Worm (Caenorhabditis elegans): ENCODE results near the gene E04F6.6.

Gene E04F6.6

ce11 chrII:7200051-7200599, 760 bp upstream of the E04F6.6 start, which contains the start of gene pcrg-1 (continued):
- peak; percentile 89 for TF ChIP-seq dpff-1 (tag; optimal IDR thresholded peaks at IDR 0.05)
- peak; percentile 62 for TF ChIP-seq rcor-1 (GFP tag; IDR thresholded peaks at IDR 0.05)
- no peak for TF ChIP-seq mel-28 (tag; optimal IDR thresholded peaks at IDR 0.05; ENCODE audit: borderline replicate concordance)
- peak; percentile 74 for TF ChIP-seq T26A5.8 (tag; optimal IDR thresholded peaks at IDR 0.05)
- peak; percentile 50 for TF ChIP-seq lsy-27 (tag; optimal IDR thresholded peaks at IDR 0.05; ENCODE audit: borderline replicate concordance, insufficient read depth)
- TF ChIP-seq F22D6.2 (tag; optimal IDR thresholded peaks at IDR 0.05): peak; percentile 58
- TF ChIP-seq cebp-2 (GFP tag; IDR thresholded peaks at IDR 0.05): 0 out of 2 replicates have a peak, but pooled peaks have one; percentile 30
- peak; percentile 89 for TF ChIP-seq ceh-27 (GFP tag; optimal IDR thresholded peaks at IDR 0.05)
- TF ChIP-seq ztf-26 (tag; optimal IDR thresholded peaks at IDR 0.05): peak; percentile 71
- peak; percentile 75; the same call in 1 of the 2 replicates for TF ChIP-seq bed-2 (GFP tag; IDR thresholded peaks at IDR 0.05)
- TF ChIP-seq atf-7 (tag; optimal IDR thresholded peaks at IDR 0.05): peak; percentile 56
- TF ChIP-seq madf-3 (GFP tag; IDR thresholded peaks at IDR 0.05): peak; percentile 84
- TF ChIP-seq aptf-3 (GFP tag; IDR thresholded peaks at IDR 0.05): 0 out of 2 replicates have a peak, but pooled peaks have one; percentile 73
- peak; percentile 92 for TF ChIP-seq hmg-1.2 (GFP tag; IDR thresholded peaks at IDR 0.05)
- TF ChIP-seq mxl-1 (tag; optimal IDR thresholded peaks at IDR 0.05): peak; percentile 80
- TF ChIP-seq die-1 (tag; optimal IDR thresholded peaks at IDR 0.05): peak; percentile 91
- TF ChIP-seq let-607 (tag; optimal IDR thresholded peaks at IDR 0.05): peak; percentile 40 to 43
- 0 out of 2 replicates have a peak, but pooled peaks have one; percentile 41 for TF ChIP-seq ceh-91 (GFP tag; IDR thresholded peaks at IDR 0.05)
- TF ChIP-seq Y56A3A.18 (GFP tag; IDR thresholded peaks at IDR 0.05): peak; percentile 82; the same call in 1 of the 2 replicates
- 0 out of 2 replicates have a peak, but pooled peaks have one; percentile 7 for TF ChIP-seq ceh-58 (GFP tag; IDR thresholded peaks at IDR 0.05)
- no peak for TF ChIP-seq unc-62 (GFP tag; optimal IDR thresholded peaks at IDR 0.05)
- TF ChIP-seq somi-1 (GFP tag; optimal IDR thresholded peaks at IDR 0.05): peak; percentile 80
- peak; percentile 30 for TF ChIP-seq hrde-1 (tag; optimal IDR thresholded peaks at IDR 0.05; ENCODE audit: borderline replicate concordance)
- peak; percentile 93 for TF ChIP-seq chd-7 (tag; optimal IDR thresholded peaks at IDR 0.05)
- peak; percentile 31 for TF ChIP-seq xnd-1 (tag; optimal IDR thresholded peaks at IDR 0.05)
- TF ChIP-seq pbrm-1 (GFP tag; IDR thresholded peaks at IDR 0.05): no peak; the same call in 1 of the 2 replicates
- peak; percentile 70 for TF ChIP-seq attf-5 (GFP tag; optimal IDR thresholded peaks at IDR 0.05)
- TF ChIP-seq hlh-12 (tag; optimal IDR thresholded peaks at IDR 0.05): peak; percentile 11
- TF ChIP-seq zim-3 (tag; optimal IDR thresholded peaks at IDR 0.05): peak; percentile 82
- no peak for TF ChIP-seq gei-17 (GFP tag; optimal IDR thresholded peaks at IDR 0.05)
- peak; percentile 78 for TF ChIP-seq ZK185.1 (tag; optimal IDR thresholded peaks at IDR 0.05; ENCODE audit: poor library complexity, severe bottlenecking)
- TF ChIP-seq nfya-2 (GFP tag; IDR thresholded peaks at IDR 0.05): 0 out of 2 replicates have a peak, but pooled peaks have one; percentile 65
- TF ChIP-seq lin-54 (GFP tag; optimal IDR thresholded peaks at IDR 0.05): peak; percentile 76
- peak; percentile 80 for TF ChIP-seq Y53G8AR.9 (GFP tag; conservative IDR thresholded peaks at IDR 0.05)
- TF ChIP-seq B0336.3 (GFP tag; IDR thresholded peaks at IDR 0.05): peak; percentile 89
- peak in 1 of 2 experiments; percentile 15 for TF ChIP-seq rec-8 (tag; optimal IDR thresholded peaks at IDR 0.05)
- peak; percentile 86 for TF ChIP-seq ceh-40 (GFP tag; IDR thresholded peaks at IDR 0.05)
- no peak for TF ChIP-seq nhr-179 (tag; optimal IDR thresholded peaks at IDR 0.05)
- peak; percentile 55 for TF ChIP-seq F57A8.1 (GFP tag; optimal IDR thresholded peaks at IDR 0.05)
- TF ChIP-seq fkh-3 (tag; optimal IDR thresholded peaks at IDR 0.05): peak; percentile 68
- TF ChIP-seq ceh-79 (tag; optimal IDR thresholded peaks at IDR 0.05): peak; percentile 89
- peak; percentile 36 for TF ChIP-seq akir-1 (GFP tag; optimal IDR thresholded peaks at IDR 0.05)
- TF ChIP-seq F55B11.4 (tag; optimal IDR thresholded peaks at IDR 0.05; ENCODE audit: borderline replicate concordance, insufficient read depth): no peak
- no peak for TF ChIP-seq nfya-1 (tag; optimal IDR thresholded peaks at IDR 0.05; ENCODE audit: borderline replicate concordance, insufficient read depth)
- peak; percentile 47; the same call in 1 of the 2 replicates for TF ChIP-seq ztf-6 (GFP tag; IDR thresholded peaks at IDR 0.05)
- peak; percentile 63 for TF ChIP-seq him-1 (tag; optimal IDR thresholded peaks at IDR 0.05)
- TF ChIP-seq egrh-3 (GFP tag; IDR thresholded peaks at IDR 0.05): peak; percentile 58; the same call in 1 of the 2 replicates
